Fruit fly (Drosophila melanogaster) whole organism, prepupa: ENCODE measurements around the gene mRpL37.

Experiments used
- CG10631 ChIP-seq: fragments of 200-800 bp; sonication (Bioruptor generic); optimal IDR thresholded peaks from 2 replicates; lab custom pipeline; 2016; ENCODE audit warnings: missing biosample characterization, missing genetic modification characterization
- CG11762 ChIP-seq: fragments of 200-800 bp; sonication (Bioruptor generic); optimal IDR thresholded peaks from 3 replicates; lab custom pipeline; 2016; ENCODE audit warnings: missing biosample characterization, missing genetic modification characterization; ENCODE audit not compliant: insufficient read depth
- CG11902 ChIP-seq: fragments of 200-800 bp; sonication (Bioruptor generic); optimal IDR thresholded peaks from 3 replicates; lab custom pipeline; 2016; ENCODE audit warnings: missing biosample characterization, missing genetic modification characterization
- CG15336 ChIP-seq: fragments of 200-800 bp; sonication (Bioruptor generic); IDR thresholded peaks from 2 replicates; pipeline ENCODE4 v1.3.6; 2022; ENCODE audit warnings: missing biosample characterization, missing genetic modification characterization
- CG1621 ChIP-seq: fragments of 200-800 bp; sonication (Bioruptor generic); optimal IDR thresholded peaks from 3 replicates; lab custom pipeline; 2018; ENCODE audit warnings: missing biosample characterization, mild to moderate bottlenecking, missing genetic modification characterization
- CG16779 ChIP-seq: fragments of 200-800 bp; sonication (Bioruptor generic); optimal IDR thresholded peaks from 3 replicates; lab custom pipeline; 2017; ENCODE audit warnings: missing biosample characterization, mild to moderate bottlenecking, missing genetic modification characterization
- CG3032 ChIP-seq: fragments of 200-800 bp; optimal IDR thresholded peaks from 2 replicates; lab custom pipeline; 2019; ENCODE audit warnings: missing biosample characterization, mild to moderate bottlenecking, missing genetic modification characterization, moderate library complexity
- CG31627 ChIP-seq: fragments of 200-800 bp; sonication (Bioruptor generic); optimal IDR thresholded peaks from 3 replicates; lab custom pipeline; 2016; ENCODE audit warnings: missing biosample characterization, missing genetic modification characterization
- CG34406 ChIP-seq: fragments of 200-800 bp; sonication (Bioruptor generic); optimal IDR thresholded peaks from 3 replicates; lab custom pipeline; 2016; ENCODE audit warnings: missing biosample characterization, missing genetic modification characterization
- CG6163 ChIP-seq: fragments of 200-800 bp; sonication (Bioruptor generic); IDR thresholded peaks from 3 replicates; pipeline ENCODE4 v1.3.6; 2022; ENCODE audit warnings: missing biosample characterization, missing genetic modification characterization
- CG6276 ChIP-seq: fragments of 200-800 bp; sonication (Bioruptor generic); optimal IDR thresholded peaks from 2 replicates; lab custom pipeline; 2017; ENCODE audit warnings: missing biosample characterization, mild to moderate bottlenecking, missing genetic modification characterization
- CG6792 ChIP-seq: fragments of 200-800 bp; sonication (Bioruptor generic); optimal IDR thresholded peaks from 3 replicates; lab custom pipeline; 2016; ENCODE audit warnings: missing biosample characterization, missing genetic modification characterization
- CG6808 ChIP-seq: fragments of 200-800 bp; sonication (Bioruptor generic); optimal IDR thresholded peaks from 3 replicates; lab custom pipeline; 2017; ENCODE audit warnings: missing biosample characterization, missing genetic modification characterization, mild to moderate bottlenecking, moderate library complexity, missing genetic modification reagents
- CG6854 ChIP-seq: fragments of 200-800 bp; sonication (Bioruptor generic); optimal IDR thresholded peaks from 2 replicates; lab custom pipeline; 2017; ENCODE audit warnings: missing biosample characterization, mild to moderate bottlenecking, missing genetic modification characterization
- CG8119 ChIP-seq: fragments of 200-800 bp; sonication (Bioruptor generic); IDR thresholded peaks from 3 replicates; pipeline ENCODE4 v1.3.6; 2022; ENCODE audit warnings: missing biosample characterization, missing genetic modification characterization
- CG8632 ChIP-seq: fragments of 200-800 bp; sonication (Bioruptor generic); optimal IDR thresholded peaks from 3 replicates; lab custom pipeline; 2016; ENCODE audit warnings: missing biosample characterization, missing genetic modification characterization
- Eip78C ChIP-seq: fragments of 200-800 bp; sonication (Bioruptor generic); peaks from one replicate; lab custom pipeline; 2016; ENCODE audit warnings: missing biosample characterization, missing genetic modification characterization
- Ets21C ChIP-seq: fragments of 200-800 bp; sonication (Bioruptor generic); optimal IDR thresholded peaks from 3 replicates; lab custom pipeline; 2016; ENCODE audit warnings: missing biosample characterization, missing genetic modification characterization
- Ets96B ChIP-seq: fragments of 200-800 bp; optimal IDR thresholded peaks from 2 replicates; lab custom pipeline; 2019; ENCODE audit warnings: missing biosample characterization, mild to moderate bottlenecking, missing genetic modification characterization, moderate library complexity
- Hr39 ChIP-seq: fragments of 200-800 bp; sonication (Bioruptor generic); optimal IDR thresholded peaks from 2 replicates; lab custom pipeline; 2016; ENCODE audit warnings: missing biosample characterization, missing genetic modification characterization
- Hr4 ChIP-seq: fragments of 200-800 bp; sonication (Bioruptor generic); optimal IDR thresholded peaks from 3 replicates; lab custom pipeline; 2016; ENCODE audit warnings: missing biosample characterization, missing genetic modification characterization
- Lpt ChIP-seq: fragments of 200-800 bp; sonication (Bioruptor generic); optimal IDR thresholded peaks from 3 replicates; lab custom pipeline; 2016; ENCODE audit warnings: missing biosample characterization, missing genetic modification characterization
- Met ChIP-seq: fragments of 200-800 bp; sonication (Bioruptor generic); optimal IDR thresholded peaks from 3 replicates; lab custom pipeline; 2016; ENCODE audit warnings: missing biosample characterization, missing genetic modification characterization
- OdsH ChIP-seq: fragments of 200-800 bp; sonication (Bioruptor generic); optimal IDR thresholded peaks from 3 replicates; lab custom pipeline; 2016; ENCODE audit warnings: missing biosample characterization, missing genetic modification characterization
- Smox ChIP-seq: fragments of 200-800 bp; sonication (Bioruptor generic); optimal IDR thresholded peaks from 3 replicates; lab custom pipeline; 2016; ENCODE audit warnings: missing biosample characterization, missing genetic modification characterization
- Sox102F ChIP-seq: fragments of 200-800 bp; sonication (Bioruptor generic); optimal IDR thresholded peaks from 2 replicates; lab custom pipeline; 2016; ENCODE audit warnings: missing biosample characterization, mild to moderate bottlenecking, missing genetic modification characterization
- Sox14 ChIP-seq: fragments of 200-800 bp; sonication (Bioruptor generic); optimal IDR thresholded peaks from 3 replicates; lab custom pipeline; 2016; ENCODE audit warnings: missing biosample characterization, missing genetic modification characterization
- acj6 ChIP-seq: fragments of 200-800 bp; sonication (Bioruptor generic); optimal IDR thresholded peaks from 3 replicates; lab custom pipeline; 2016; ENCODE audit warnings: missing biosample characterization, missing genetic modification characterization
- cyc ChIP-seq: fragments of 200-800 bp; sonication (Bioruptor generic); optimal IDR thresholded peaks from 3 replicates; lab custom pipeline; 2016; ENCODE audit warnings: missing biosample characterization, missing genetic modification characterization
- dsx ChIP-seq: fragments of 200-800 bp; optimal IDR thresholded peaks from 3 replicates; lab custom pipeline; 2019; ENCODE audit warnings: missing biosample characterization, mild to moderate bottlenecking, missing genetic modification characterization, moderate library complexity; ENCODE audit not compliant: poor library complexity, severe bottlenecking
- eg ChIP-seq: fragments of 200-800 bp; sonication (Bioruptor generic); IDR thresholded peaks from 3 replicates; pipeline ENCODE4 v1.3.6; 2022; ENCODE audit warnings: missing biosample characterization, missing genetic modification characterization
- esn ChIP-seq: fragments of 200-800 bp; sonication (Bioruptor generic); optimal IDR thresholded peaks from 2 replicates; lab custom pipeline; 2016; ENCODE audit warnings: missing biosample characterization, mild to moderate bottlenecking, missing genetic modification characterization, moderate library complexity
- fkh ChIP-seq: fragments of 200-800 bp; sonication (Bioruptor generic); optimal IDR thresholded peaks from 3 replicates; lab custom pipeline; 2017; ENCODE audit warnings: missing biosample characterization, mild to moderate bottlenecking, missing genetic modification characterization, moderate library complexity
- lz ChIP-seq: fragments of 200-800 bp; sonication (Bioruptor generic); optimal IDR thresholded peaks from 3 replicates; lab custom pipeline; 2016; ENCODE audit warnings: missing biosample characterization, missing genetic modification characterization
- net ChIP-seq: fragments of 200-800 bp; sonication (Bioruptor generic); optimal IDR thresholded peaks from 3 replicates; lab custom pipeline; 2016; ENCODE audit warnings: missing biosample characterization, missing genetic modification characterization
- pdm3 ChIP-seq: fragments of 200-800 bp; sonication (Bioruptor generic); optimal IDR thresholded peaks from 3 replicates; lab custom pipeline; 2016; ENCODE audit warnings: missing biosample characterization, missing genetic modification characterization
- salr ChIP-seq, 2 experiments: fragments of 200-800 bp; sonication (Bioruptor generic); optimal IDR thresholded peaks; 3 replicates each; lab custom pipeline; 2016 to 2018; ENCODE audit warnings: missing biosample characterization in 2 of 2, missing genetic modification characterization in 2 of 2, mild to moderate bottlenecking in 1 of 2
- svp ChIP-seq: fragments of 200-800 bp; sonication (Bioruptor generic); peaks from one replicate; lab custom pipeline; 2016; ENCODE audit warnings: missing biosample characterization, missing genetic modification characterization
- topi ChIP-seq: fragments of 200-800 bp; sonication (Bioruptor generic); optimal IDR thresholded peaks from 3 replicates; lab custom pipeline; 2016; ENCODE audit warnings: missing biosample characterization, missing genetic modification characterization
- vri ChIP-seq: fragments of 200-800 bp; sonication (Bioruptor generic); optimal IDR thresholded peaks from 3 replicates; lab custom pipeline; 2016; ENCODE audit warnings: missing biosample characterization, mild to moderate bottlenecking, missing genetic modification characterization

Gene mRpL37

dm6 chr3R:10792604-10793003 lies 8.7 kb upstream of the mRpL37 start, which contains the start of gene CG14687:
CG14687 (plus strand) TSS chr3R:10792904.
- TF ChIP-seq Hr39 = no peak
- no peak for TF ChIP-seq Sox14 (GFP tag; lab: Kevin White, UChicago)
- no peak for TF ChIP-seq Eip78C (GFP tag; lab: Kevin White, UChicago)
- no peak for TF ChIP-seq acj6 (GFP tag; lab: Kevin White, UChicago)
- TF ChIP-seq CG8119 (GFP tag; lab: Robert Waterston, UW) = no peak
- no peak for TF ChIP-seq Hr4 (GFP tag; lab: Kevin White, UChicago)
- no peak for TF ChIP-seq CG15336 (GFP tag; lab: Robert Waterston, UW)
- no peak for TF ChIP-seq CG8632 (GFP tag; lab: Kevin White, UChicago)
- TF ChIP-seq Sox102F (GFP tag; lab: Kevin White, UChicago) = no peak
- TF ChIP-seq dsx (GFP tag; lab: Kevin White, UChicago) = no peak
- TF ChIP-seq CG34406 (GFP tag; lab: Kevin White, UChicago) = no peak
- TF ChIP-seq svp (GFP tag; lab: Kevin White, UChicago) = no peak

DNA sequence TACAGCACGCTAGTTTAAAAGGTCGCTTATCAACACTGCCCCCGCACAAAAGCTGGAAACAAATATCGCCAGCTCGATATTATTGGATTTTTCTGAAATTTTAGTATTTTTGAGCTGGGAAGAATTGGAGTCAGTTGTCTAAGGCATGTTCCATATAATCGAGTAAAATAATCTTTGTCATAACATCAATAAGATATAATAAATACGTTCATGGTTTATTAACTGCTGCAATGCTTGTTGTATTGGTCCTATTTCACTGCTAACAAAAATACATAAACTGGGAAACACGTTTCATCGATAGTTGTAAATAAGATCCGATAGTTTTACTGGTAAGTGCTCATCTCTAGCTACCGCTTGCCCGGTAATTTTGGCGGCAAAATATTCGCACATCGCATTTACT lies 4.3 kb upstream of the mRpL37 start, which contains the start of the genes Art1 and Mcm5:
Art1 (minus strand) TSS at position 41 of the 400 bp plus-strand sequence.
Mcm5 (plus strand) TSS at position 339 of the 400 bp plus-strand sequence.
- TF ChIP-seq CG6163 (GFP tag; lab: Robert Waterston, UW) = no peak
- TF ChIP-seq CG11902 = no peak
- TF ChIP-seq Hr4 (GFP tag; lab: Kevin White, UChicago) = peak; percentile 2
- peak; percentile 58 for TF ChIP-seq esn (GFP tag; lab: Kevin White, UChicago)
- peak; percentile 20 for TF ChIP-seq pdm3 (GFP tag; lab: Kevin White, UChicago)
- no peak for TF ChIP-seq CG16779
- peak; percentile 72 for TF ChIP-seq Sox14 (GFP tag; lab: Kevin White, UChicago)
- no peak for TF ChIP-seq CG6792 (GFP tag; lab: Kevin White, UChicago)
- TF ChIP-seq OdsH (GFP tag; lab: Kevin White, UChicago) = no peak
- TF ChIP-seq vri (GFP tag; lab: Kevin White, UChicago) = no peak
- TF ChIP-seq CG31627 (GFP tag; lab: Kevin White, UChicago) = peak; percentile 60
- TF ChIP-seq CG6276 (GFP tag; lab: Kevin White, UChicago) = no peak
- TF ChIP-seq topi (GFP tag; lab: Kevin White, UChicago) = peak; percentile 49
- peak; percentile 50 for TF ChIP-seq CG10631 (GFP tag; lab: Kevin White, UChicago)
- no peak for TF ChIP-seq fkh (GFP tag; lab: Kevin White, UChicago)
- no peak for TF ChIP-seq CG15336 (GFP tag; lab: Robert Waterston, UW)
- peak; percentile 14 for TF ChIP-seq CG8632 (GFP tag; lab: Kevin White, UChicago)
- peak; percentile 53 for TF ChIP-seq Hr39
- TF ChIP-seq CG6808 (GFP tag; lab: Kevin White, UChicago) = no peak
- peak; percentile 53 for TF ChIP-seq lz (GFP tag; lab: Kevin White, UChicago)
- TF ChIP-seq Smox (GFP tag; lab: Kevin White, UChicago) = no peak
- TF ChIP-seq cyc (GFP tag; lab: Kevin White, UChicago) = peak; percentile 46
- TF ChIP-seq Ets21C = peak; percentile 40
- no peak for TF ChIP-seq eg (GFP tag; lab: Robert Waterston, UW)
- TF ChIP-seq CG1621 (tag; lab: Kevin White, UChicago) = no peak
- no peak for TF ChIP-seq CG11762 (GFP tag; lab: Kevin White, UChicago)
- TF ChIP-seq CG8119 (GFP tag; lab: Robert Waterston, UW) = no peak
- no peak for TF ChIP-seq acj6 (GFP tag; lab: Kevin White, UChicago)
- TF ChIP-seq Lpt = no peak
- TF ChIP-seq Sox102F (GFP tag; lab: Kevin White, UChicago) = no peak
- TF ChIP-seq CG3032 (tag; lab: Kevin White, UChicago) = peak; percentile 48

DNA sequence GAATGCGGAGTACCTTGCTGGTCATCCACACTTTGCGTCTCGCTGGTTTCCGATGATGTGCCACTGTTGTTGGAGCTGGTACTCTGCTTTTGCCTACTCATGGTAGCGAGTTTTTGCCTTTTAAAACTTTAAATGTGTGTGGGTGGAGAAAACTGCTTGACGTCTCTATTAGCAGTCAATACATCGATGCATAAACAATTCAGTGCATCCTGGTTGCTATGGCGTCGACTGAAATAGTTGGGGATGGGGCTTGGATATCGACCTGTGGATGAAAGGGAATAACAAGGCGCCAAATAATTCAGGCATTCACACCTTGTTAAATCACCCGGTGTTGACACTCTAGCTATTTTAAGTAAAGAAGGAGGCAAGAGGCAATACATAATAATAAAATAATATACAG lies 1.7 kb downstream of the mRpL37 start, which contains the start of gene CG42633:
CG42633 (minus strand) TSS at position 101 of the 400 bp plus-strand sequence.
- no peak for TF ChIP-seq net
- TF ChIP-seq CG6792 (GFP tag; lab: Kevin White, UChicago) = no peak
- no peak for TF ChIP-seq CG15336 (GFP tag; lab: Robert Waterston, UW)
- no peak for TF ChIP-seq CG6276 (GFP tag; lab: Kevin White, UChicago)
- no peak for TF ChIP-seq Smox (GFP tag; lab: Kevin White, UChicago)
- no peak for TF ChIP-seq CG8119 (GFP tag; lab: Robert Waterston, UW)
- no peak for TF ChIP-seq CG6854 (GFP tag; lab: Kevin White, UChicago)
- no peak for TF ChIP-seq salr (GFP tag; optimal IDR thresholded peaks at IDR 0.05; lab: Kevin White, UChicago)
- TF ChIP-seq CG10631 (GFP tag; lab: Kevin White, UChicago) = no peak
- no peak for TF ChIP-seq Ets96B (tag; lab: Kevin White, UChicago)
- no peak for TF ChIP-seq CG11762 (GFP tag; lab: Kevin White, UChicago)
- TF ChIP-seq fkh (GFP tag; lab: Kevin White, UChicago) = no peak
- TF ChIP-seq Met (GFP tag; lab: Kevin White, UChicago) = no peak
- TF ChIP-seq svp (GFP tag; lab: Kevin White, UChicago) = no peak
